Fruit fly (Drosophila melanogaster): ENCODE data around the gene CG2652.

DNA sequence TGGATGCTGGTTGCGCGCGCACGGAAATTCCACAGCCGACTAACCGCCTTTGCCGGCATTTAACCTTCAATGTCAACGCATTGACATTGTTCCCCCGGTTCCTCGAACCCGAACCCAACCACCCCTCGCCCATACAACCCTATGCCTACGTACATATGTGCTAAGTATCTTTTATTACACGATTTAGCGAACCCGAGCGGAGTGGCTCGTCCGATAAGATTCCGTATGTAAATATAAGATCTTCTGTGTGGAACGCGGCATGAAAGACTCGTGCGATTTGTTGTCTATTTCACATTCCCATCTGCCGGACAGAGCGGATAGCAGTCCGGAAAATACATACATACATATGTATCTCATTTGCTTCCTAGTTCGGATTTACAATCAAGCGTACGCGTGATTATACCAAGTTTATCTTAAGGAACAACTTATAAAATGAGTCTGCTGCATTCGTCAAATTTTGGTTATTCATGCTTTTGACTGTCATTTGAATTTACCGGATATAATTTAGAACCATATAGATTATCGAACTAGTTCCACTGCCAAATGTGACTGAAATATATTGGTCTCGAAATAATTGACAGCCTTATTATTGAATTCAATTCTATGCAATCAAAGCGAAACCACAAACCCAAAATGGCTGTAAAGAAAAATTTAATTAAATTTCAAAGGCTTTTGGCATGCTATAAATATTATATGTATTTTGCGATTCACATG is 24.8 kb upstream of the CG2652 start, which contains the start of gene CG2680:
- no peak for TF ChIP-seq usp (GFP tag; optimal IDR thresholded peaks at IDR 0.05)
- TF ChIP-seq pan (optimal IDR thresholded peaks at IDR 0.05) = no peak
